Fruit fly (Drosophila melanogaster) whole organism, embryonic: ENCODE measurements around the gene CG4757.

Source experiments
- Antp ChIP-seq: fragments of 200-800 bp; sonication (Bioruptor generic); optimal IDR thresholded peaks from 3 replicates; lab custom pipeline; 2016; ENCODE audit warnings: missing biosample characterization, missing genetic modification characterization
- B-H2 ChIP-seq: fragments of 200-800 bp; sonication (Bioruptor generic); optimal IDR thresholded peaks from 2 replicates; lab custom pipeline; 2018; ENCODE audit warnings: missing biosample characterization, mild to moderate bottlenecking, missing genetic modification characterization
- CG11456 ChIP-seq: fragments of 200-800 bp; sonication (Bioruptor generic); IDR thresholded peaks from 3 replicates; pipeline ENCODE4 v1.3.6; 2022; ENCODE audit warnings: missing biosample characterization, missing genetic modification characterization
- CG14710 ChIP-seq: fragments of 200-800 bp; sonication (Bioruptor generic); optimal IDR thresholded peaks from 3 replicates; lab custom pipeline; 2019; ENCODE audit warnings: missing biosample characterization, mild to moderate bottlenecking, missing genetic modification characterization, moderate library complexity
- CG14860 ChIP-seq: fragments of 200-800 bp; sonication (Bioruptor generic); IDR thresholded peaks from 3 replicates; pipeline ENCODE4 v1.3.6; 2022; ENCODE audit warnings: missing biosample characterization, missing genetic modification characterization; ENCODE audit not compliant: partially characterized antibody
- CG15011 ChIP-seq: fragments of 200-800 bp; sonication (Bioruptor generic); optimal IDR thresholded peaks from 3 replicates; lab custom pipeline; 2018; ENCODE audit warnings: missing biosample characterization, mild to moderate bottlenecking, missing genetic modification characterization
- CG15514 ChIP-seq: fragments of 200-800 bp; sonication (Bioruptor generic); optimal IDR thresholded peaks from 3 replicates; lab custom pipeline; 2017; ENCODE audit warnings: missing biosample characterization, missing genetic modification characterization, mild to moderate bottlenecking, moderate library complexity, missing genetic modification reagents
- CG1603 ChIP-seq: fragments of 200-800 bp; sonication (Bioruptor generic); optimal IDR thresholded peaks from 2 replicates; lab custom pipeline; 2019; ENCODE audit warnings: missing biosample characterization, mild to moderate bottlenecking, missing genetic modification characterization, moderate library complexity
- CG18619 ChIP-seq: fragments of 200-800 bp; sonication (Bioruptor generic); optimal IDR thresholded peaks from 3 replicates; lab custom pipeline; 2017; ENCODE audit warnings: missing biosample characterization, mild to moderate bottlenecking, missing genetic modification characterization
- CG2199 ChIP-seq: fragments of 200-800 bp; sonication (Bioruptor generic); IDR thresholded peaks from 3 replicates; pipeline ENCODE4 v1.3.6; 2022; ENCODE audit warnings: missing biosample characterization, missing genetic modification characterization
- CG2875 ChIP-seq: fragments of 200-800 bp; sonication (Bioruptor generic); optimal IDR thresholded peaks from 2 replicates; lab custom pipeline; 2017; ENCODE audit warnings: missing biosample characterization, mild to moderate bottlenecking, missing genetic modification characterization, missing genetic modification reagents
- CG3065 ChIP-seq: fragments of 200-800 bp; sonication (Bioruptor generic); optimal IDR thresholded peaks from 2 replicates; lab custom pipeline; 2016; ENCODE audit warnings: missing biosample characterization, missing genetic modification characterization
- CG34376 ChIP-seq: fragments of 200-800 bp; sonication (Bioruptor generic); optimal IDR thresholded peaks from 2 replicates; lab custom pipeline; 2018; ENCODE audit warnings: missing biosample characterization, mild to moderate bottlenecking, missing genetic modification characterization
- CG7271 ChIP-seq: fragments of 200-800 bp; sonication (Bioruptor generic); optimal IDR thresholded peaks from 2 replicates; lab custom pipeline; 2018; ENCODE audit warnings: missing biosample characterization, mild to moderate bottlenecking, missing genetic modification characterization, moderate library complexity
- CG7963 ChIP-seq: fragments of 200-800 bp; sonication (Bioruptor generic); IDR thresholded peaks from 3 replicates; pipeline ENCODE4 v1.3.6; 2022; ENCODE audit warnings: missing biosample characterization, missing genetic modification characterization; ENCODE audit not compliant: partially characterized antibody
- CG8388 ChIP-seq: fragments of 200-800 bp; sonication (Bioruptor generic); optimal IDR thresholded peaks from 2 replicates; lab custom pipeline; 2019; ENCODE audit warnings: missing biosample characterization, mild to moderate bottlenecking, missing genetic modification characterization, moderate library complexity
- CG9215 ChIP-seq: fragments of 200-800 bp; sonication (Bioruptor generic); IDR thresholded peaks from 2 replicates; pipeline ENCODE4 v1.3.6; 2022; ENCODE audit warnings: missing biosample characterization, missing genetic modification characterization
- Deaf1 ChIP-seq: fragments of 200-800 bp; optimal IDR thresholded peaks from 3 replicates; lab custom pipeline; 2019; ENCODE audit warnings: missing biosample characterization, mild to moderate bottlenecking, missing genetic modification characterization, moderate library complexity
- Fer3 ChIP-seq: fragments of 200-800 bp; sonication (Bioruptor generic); optimal IDR thresholded peaks from 2 replicates; lab custom pipeline; 2018; ENCODE audit warnings: missing biosample characterization, mild to moderate bottlenecking, missing genetic modification characterization, moderate library complexity
- GATAe ChIP-seq: fragments of 200-800 bp; sonication (Bioruptor generic); conservative IDR thresholded peaks from 2 replicates; pipeline ENCODE4 v1.3.6; 2022; ENCODE audit warnings: missing biosample characterization, missing genetic modification characterization
- Six4 ChIP-seq: fragments of 200-800 bp; sonication (Bioruptor generic); optimal IDR thresholded peaks from 2 replicates; lab custom pipeline; 2016; ENCODE audit warnings: missing biosample characterization, missing genetic modification characterization
- Trl ChIP-seq, 3 experiments: fragments of >200 bp in 2 of 3; fragments of 200-800 bp in 1 of 3; sonication (Bioruptor generic) in 1 of 3; optimal IDR thresholded peaks; 2 replicates in 1 of 3; 3 replicates in 2 of 3; lab custom pipeline; 2016 to 2017; ENCODE audit warnings: missing biosample characterization in 1 of 3, missing genetic modification characterization in 1 of 3
- Usf ChIP-seq: fragments of 200-800 bp; sonication (Bioruptor generic); optimal IDR thresholded peaks from 2 replicates; lab custom pipeline; 2017; ENCODE audit warnings: missing genotype, missing biosample characterization, missing genetic modification characterization
- Vsx1 ChIP-seq: fragments of 200-800 bp; sonication (Bioruptor generic); optimal IDR thresholded peaks from 2 replicates; lab custom pipeline; 2017; ENCODE audit warnings: missing biosample characterization, mild to moderate bottlenecking, missing genetic modification characterization, missing genetic modification reagents
- YL-1 ChIP-seq: fragments of 200-800 bp; sonication (Bioruptor generic); optimal IDR thresholded peaks from 3 replicates; lab custom pipeline; 2017; ENCODE audit warnings: missing biosample characterization, mild to moderate bottlenecking, missing genetic modification characterization
- ab ChIP-seq: fragments of 200-800 bp; sonication (Bioruptor generic); optimal IDR thresholded peaks from 2 replicates; lab custom pipeline; 2016; ENCODE audit warnings: missing biosample characterization, missing genetic modification characterization
- al ChIP-seq: fragments of 200-800 bp; sonication (Bioruptor generic); IDR thresholded peaks from 2 replicates; pipeline ENCODE4 v1.3.6; 2022; ENCODE audit warnings: missing biosample characterization, missing genetic modification characterization
- ato ChIP-seq: fragments of 200-800 bp; sonication (Bioruptor generic); IDR thresholded peaks from 2 replicates; pipeline ENCODE4 v1.3.6; 2022; ENCODE audit warnings: missing biosample characterization, missing genetic modification characterization; ENCODE audit not compliant: partially characterized antibody
- bigmax ChIP-seq: fragments of 200-800 bp; sonication (Bioruptor generic); optimal IDR thresholded peaks from 2 replicates; lab custom pipeline; 2018; ENCODE audit warnings: missing biosample characterization, mild to moderate bottlenecking, missing genetic modification characterization
- bowl ChIP-seq: fragments of 200-800 bp; sonication (Bioruptor generic); IDR thresholded peaks from 2 replicates; pipeline ENCODE4 v1.3.6; 2022; ENCODE audit warnings: missing biosample characterization, missing genetic modification characterization
- cas ChIP-seq: fragments of 200-800 bp; sonication (Bioruptor generic); IDR thresholded peaks from 2 replicates; pipeline ENCODE4 v1.3.6; 2022; ENCODE audit warnings: missing biosample characterization, missing genetic modification characterization
- cwo ChIP-seq: fragments of 200-800 bp; sonication (Bioruptor generic); optimal IDR thresholded peaks from 3 replicates; lab custom pipeline; 2017; ENCODE audit warnings: missing biosample characterization, missing genetic modification characterization, mild to moderate bottlenecking, moderate library complexity, missing genetic modification reagents
- dimm ChIP-seq: fragments of 200-800 bp; sonication (Bioruptor generic); IDR thresholded peaks from 2 replicates; pipeline ENCODE4 v1.3.6; 2022; ENCODE audit warnings: missing biosample characterization, missing genetic modification characterization
- ewg ChIP-seq: fragments of 200-800 bp; sonication (Bioruptor generic); optimal IDR thresholded peaks from 3 replicates; lab custom pipeline; 2017; ENCODE audit warnings: mild to moderate bottlenecking, missing biosample characterization, missing genetic modification reagents, missing genetic modification characterization
- exex ChIP-seq: fragments of 200-800 bp; sonication (Bioruptor generic); optimal IDR thresholded peaks from 4 replicates; lab custom pipeline; 2018; ENCODE audit warnings: missing biosample characterization, mild to moderate bottlenecking, missing genetic modification characterization, moderate library complexity
- grn ChIP-seq: fragments of 200-800 bp; sonication (Bioruptor generic); optimal IDR thresholded peaks from 3 replicates; lab custom pipeline; 2017; ENCODE audit warnings: missing biosample characterization, missing genetic modification characterization
- jigr1 ChIP-seq: fragments of 200-800 bp; sonication (Bioruptor generic); IDR thresholded peaks from 3 replicates; pipeline ENCODE4 v1.3.6; 2022; ENCODE audit warnings: missing biosample characterization, missing genetic modification characterization
- kah ChIP-seq: fragments of 200-800 bp; sonication (Bioruptor generic); optimal IDR thresholded peaks from 2 replicates; lab custom pipeline; 2018; ENCODE audit warnings: missing biosample characterization, mild to moderate bottlenecking, missing genetic modification characterization
- mirr ChIP-seq: fragments of 200-800 bp; sonication (Bioruptor generic); optimal IDR thresholded peaks from 3 replicates; lab custom pipeline; 2018; ENCODE audit warnings: missing biosample characterization, mild to moderate bottlenecking, missing genetic modification characterization
- odd ChIP-seq: fragments of 200-800 bp; sonication (Bioruptor generic); optimal IDR thresholded peaks from 2 replicates; lab custom pipeline; 2017; ENCODE audit warnings: missing biosample characterization, mild to moderate bottlenecking, missing genetic modification characterization
- org-1 ChIP-seq: fragments of 200-800 bp; sonication (Bioruptor generic); optimal IDR thresholded peaks from 2 replicates; lab custom pipeline; 2017; ENCODE audit warnings: missing biosample characterization, missing genetic modification characterization
- p53 ChIP-seq: fragments of 200-800 bp; sonication (Bioruptor generic); optimal IDR thresholded peaks from 2 replicates; lab custom pipeline; 2016; ENCODE audit warnings: missing biosample characterization, missing genetic modification characterization
- pb ChIP-seq: fragments of 200-800 bp; sonication (Bioruptor generic); optimal IDR thresholded peaks from 3 replicates; lab custom pipeline; 2016; ENCODE audit warnings: missing biosample characterization, missing genetic modification characterization
- row ChIP-seq: fragments of 200-800 bp; sonication (Bioruptor generic); IDR thresholded peaks from 3 replicates; pipeline ENCODE4 v1.3.6; 2022; ENCODE audit warnings: missing biosample characterization, missing genetic modification characterization
- sens ChIP-seq: fragments of 200-800 bp; sonication (Bioruptor generic); peaks from one replicate; lab custom pipeline; 2016; ENCODE audit warnings: missing biosample characterization, missing genetic modification characterization
- sug ChIP-seq: fragments of 200-800 bp; optimal IDR thresholded peaks from 2 replicates; lab custom pipeline; 2019; ENCODE audit warnings: missing biosample characterization, mild to moderate bottlenecking, missing genetic modification characterization, moderate library complexity
- tx ChIP-seq: fragments of 200-800 bp; sonication (Bioruptor generic); optimal IDR thresholded peaks from 2 replicates; lab custom pipeline; 2016; ENCODE audit warnings: missing biosample characterization, missing genetic modification characterization
- z ChIP-seq: fragments of 200-800 bp; sonication (Bioruptor generic); IDR thresholded peaks from 3 replicates; pipeline ENCODE4 v1.3.6; 2022; ENCODE audit warnings: missing biosample characterization, missing genetic modification characterization

Gene CG4757

dm6 chr3R:11154576-11155113 lies 6.4 kb upstream of the CG4757 start, which contains the start of gene Ugt302E1:
Gene Ugt302E1, plus strand, starts transcription at chr3R:11154626.
- TF ChIP-seq ewg (no peak), cwo (GFP tag; lab: Kevin White, UChicago) (peak; percentile 86), org-1 (no peak), GATAe (GFP tag; lab: Robert Waterston, UW) (peak; percentile 17; the same call in 1 of the 2 replicates), mirr (GFP tag; lab: Kevin White, UChicago) (peak; percentile 41), CG34376 (GFP tag; lab: Kevin White, UChicago) (peak; percentile 38), CG14710 (tag; lab: Kevin White, UChicago) (no peak), Antp (GFP tag; lab: Kevin White, UChicago) (no peak), Fer3 (tag; lab: Kevin White, UChicago) (no peak), exex (tag; lab: Kevin White, UChicago) (peak; percentile 87), grn (GFP tag; lab: Kevin White, UChicago) (peak; percentile 59), sug (tag; lab: Kevin White, UChicago) (peak; percentile 58)

dm6 chr3R:11156858-11157257 lies 4.1 kb upstream of the CG4757 start, which contains the start of gene Ugt302C1:
Gene Ugt302C1, plus strand, starts transcription at chr3R:11157098.
- no peak for TF ChIP-seq ato (GFP tag; lab: Robert Waterston, UW)
- peak; percentile 52 for TF ChIP-seq Vsx1 (GFP tag; lab: Kevin White, UChicago)
- no peak for TF ChIP-seq CG3065 (GFP tag; lab: Kevin White, UChicago)
- TF ChIP-seq Fer3 (tag; lab: Kevin White, UChicago), result no peak
- peak; percentile 46 for TF ChIP-seq grn (GFP tag; lab: Kevin White, UChicago)
- TF ChIP-seq sens (GFP tag; lab: Kevin White, UChicago), result peak; percentile 49
- TF ChIP-seq CG8388 (GFP tag; lab: Kevin White, UChicago), result no peak
- TF ChIP-seq CG11456, result 0 out of 3 replicates have a peak, but pooled peaks have one; percentile 39
- no peak for TF ChIP-seq bowl
- peak; percentile 84 to 98 for TF ChIP-seq Trl (optimal IDR thresholded peaks at IDR 0.05; lab: Kevin White, UChicago)
- peak; percentile 3 for TF ChIP-seq Trl (GFP tag; optimal IDR thresholded peaks at IDR 0.05; lab: Kevin White, UChicago)
- no peak for TF ChIP-seq CG2199 (GFP tag; lab: Robert Waterston, UW)
- TF ChIP-seq Deaf1 (tag; lab: Kevin White, UChicago), result no peak
- TF ChIP-seq CG7271 (tag; lab: Kevin White, UChicago), result no peak
- TF ChIP-seq YL-1 (GFP tag; lab: Kevin White, UChicago), result no peak
- no peak for TF ChIP-seq p53 (GFP tag; lab: Kevin White, UChicago)
- no peak for TF ChIP-seq row
- TF ChIP-seq cas (GFP tag; lab: Robert Waterston, UW), result no peak
- no peak for TF ChIP-seq odd
- TF ChIP-seq Usf, result no peak
- TF ChIP-seq al (GFP tag; lab: Robert Waterston, UW), result no peak
- TF ChIP-seq CG14860 (GFP tag; lab: Robert Waterston, UW), result no peak
- TF ChIP-seq CG15011 (GFP tag; lab: Kevin White, UChicago), result no peak
- TF ChIP-seq sug (tag; lab: Kevin White, UChicago), result peak; percentile 21
- TF ChIP-seq jigr1 (GFP tag; lab: Robert Waterston, UW), result no peak
- TF ChIP-seq CG15514 (GFP tag; lab: Kevin White, UChicago), result peak; percentile 7
- TF ChIP-seq dimm (GFP tag; lab: Robert Waterston, UW), result no peak
- TF ChIP-seq B-H2 (GFP tag; lab: Kevin White, UChicago), result peak; percentile 53
- TF ChIP-seq CG1603 (tag; lab: Kevin White, UChicago), result no peak
- TF ChIP-seq bigmax (GFP tag; lab: Kevin White, UChicago), result no peak
- TF ChIP-seq ab (GFP tag; lab: Kevin White, UChicago), result no peak
- TF ChIP-seq Six4, result no peak
- TF ChIP-seq pb (GFP tag; lab: Kevin White, UChicago), result peak; percentile 4
- no peak for TF ChIP-seq CG2875
- no peak for TF ChIP-seq CG7963 (GFP tag; lab: Robert Waterston, UW)
- TF ChIP-seq kah (GFP tag; lab: Kevin White, UChicago), result no peak
- no peak for TF ChIP-seq CG9215
- TF ChIP-seq tx (GFP tag; lab: Kevin White, UChicago), result no peak
- no peak for TF ChIP-seq CG18619 (GFP tag; lab: Kevin White, UChicago)
- TF ChIP-seq z (GFP tag; lab: Robert Waterston, UW), result peak; percentile 72; the same call in 2 of the 3 replicates
